Worm (Caenorhabditis elegans) whole organism, L4 larva: ENCODE results near the gene obr-3.

ENCODE experiments used
- ceh-82 ChIP-seq: sonication (generic microtip); optimal IDR thresholded peaks from 2 replicates; lab custom pipeline; 2017; ENCODE audit warnings: missing biosample characterization, missing genetic modification characterization
- cey-2 ChIP-seq: sonication (generic microtip); optimal IDR thresholded peaks from 3 replicates; lab custom pipeline; 2017; ENCODE audit warnings: missing genetic modification characterization, mild to moderate bottlenecking, missing compliant biosample characterization, antibody characterized with exemption, borderline replicate concordance; ENCODE audit not compliant: insufficient read depth
- duxl-1 ChIP-seq: sonication (generic microtip); optimal IDR thresholded peaks from 2 replicates; lab custom pipeline; 2016; ENCODE audit warnings: mild to moderate bottlenecking, missing genetic modification characterization, moderate library complexity, missing compliant biosample characterization; ENCODE audit not compliant: poor library complexity
- fos-1 ChIP-seq: fragments of 150-350 bp; optimal IDR thresholded peaks from 2 replicates; lab custom pipeline; 2014; ENCODE audit warnings: missing biosample characterization, missing genetic modification characterization
- lin-13 ChIP-seq: fragments of 150-350 bp; optimal IDR thresholded peaks from 2 replicates; lab custom pipeline; 2014; ENCODE audit warnings: missing biosample characterization, missing genetic modification reagents, missing genetic modification characterization
- mxl-3 ChIP-seq: fragments of 200-800 bp; sonication (Bioruptor generic); optimal IDR thresholded peaks from 2 replicates; lab custom pipeline; 2018; ENCODE audit warnings: mild to moderate bottlenecking, missing genetic modification characterization, missing compliant biosample characterization
- unc-62 ChIP-seq, 3 experiments: fragments of 150-350 bp in 1 of 3; sonication (generic microtip); optimal IDR thresholded peaks in 2 of 3; peaks in 1 of 3; 1 replicate in 1 of 3; 2 replicates in 2 of 3; lab custom pipeline; 2014 to 2017; ENCODE audit warnings: missing biosample characterization in 3 of 3, missing genetic modification characterization in 3 of 3, missing genetic modification reagents in 3 of 3, missing genotype in 1 of 3
- ztf-11 ChIP-seq: fragments of 150-350 bp; optimal IDR thresholded peaks from 2 replicates; lab custom pipeline; 2014; ENCODE audit warnings: missing biosample characterization, missing genetic modification characterization

ce11 chrX:13775508-13775907, 34.2 kb downstream of the obr-3 start:
- TF ChIP-seq unc-62 (GFP tag; optimal IDR thresholded peaks at IDR 0.05 in 1 of 2; lab: Kevin White, UChicago) (peak in 1 of 2 experiments; percentile 78), unc-62 (tag; optimal IDR thresholded peaks at IDR 0.05; lab: Kevin White, UChicago) (no peak), fos-1 (tag; lab: Kevin White, UChicago) (no peak), cey-2 (tag; lab: Kevin White, UChicago) (no peak), mxl-3 (GFP tag; lab: Kevin White, UChicago) (no peak), ztf-11 (tag; lab: Kevin White, UChicago) (no peak), duxl-1 (tag; lab: Kevin White, UChicago) (no peak), lin-13 (GFP tag; lab: Kevin White, UChicago) (no peak), ceh-82 (no peak)
